Worm (Caenorhabditis elegans) whole organism, L3 larva: ENCODE results near the gene T26A5.8.

Experiments
- R02D3.7 ChIP-seq: fragments of 150-350 bp; optimal IDR thresholded peaks from 2 replicates; lab custom pipeline; 2014; ENCODE audit warnings: missing biosample characterization, missing genetic modification characterization
- ZK546.5 ChIP-seq: sonication (generic microtip); optimal IDR thresholded peaks from 2 replicates; lab custom pipeline; 2017; ENCODE audit warnings: missing biosample characterization, missing genetic modification characterization
- aly-2 ChIP-seq: fragments of 150-350 bp; optimal IDR thresholded peaks from 2 replicates; lab custom pipeline; 2014; ENCODE audit warnings: missing biosample characterization, missing genetic modification characterization
- ceh-16 ChIP-seq: sonication (generic microtip); optimal IDR thresholded peaks from 2 replicates; lab custom pipeline; 2017; ENCODE audit warnings: missing biosample characterization, missing genetic modification characterization
- ceh-82 ChIP-seq: fragments of 150-350 bp; optimal IDR thresholded peaks from 2 replicates; lab custom pipeline; 2014; ENCODE audit warnings: missing biosample characterization, missing genetic modification characterization
- ceh-9 ChIP-seq: sonication (generic microtip); optimal IDR thresholded peaks from 2 replicates; lab custom pipeline; 2018; ENCODE audit warnings: missing biosample characterization, missing genetic modification characterization
- daf-12 ChIP-seq: fragments of 150-350 bp; optimal IDR thresholded peaks from 2 replicates; lab custom pipeline; 2014; ENCODE audit warnings: missing biosample characterization, missing genetic modification reagents, missing genetic modification characterization
- egl-27 ChIP-seq: sonication (generic microtip); optimal IDR thresholded peaks from 4 replicates; lab custom pipeline; 2017; ENCODE audit warnings: missing biosample characterization, missing genetic modification reagents, missing genetic modification characterization
- egl-5 ChIP-seq: fragments of 150-350 bp; optimal IDR thresholded peaks from 2 replicates; lab custom pipeline; 2017; ENCODE audit warnings: missing biosample characterization, missing genetic modification reagents, missing genetic modification characterization, inconsistent platforms
- elt-1 ChIP-seq: fragments of 150-350 bp; optimal IDR thresholded peaks from 2 replicates; lab custom pipeline; 2014; ENCODE audit warnings: missing biosample characterization, missing genetic modification characterization
- eor-1 ChIP-seq, 2 experiments: fragments of 150-350 bp; optimal IDR thresholded peaks; 2 replicates each; lab custom pipeline; 2014 to 2018; ENCODE audit warnings: missing biosample characterization in 2 of 2, missing genetic modification characterization in 2 of 2
- fkh-10 ChIP-seq: sonication (generic microtip); optimal IDR thresholded peaks from 2 replicates; lab custom pipeline; 2017; ENCODE audit warnings: missing biosample characterization, missing genetic modification reagents, missing genetic modification characterization
- fkh-2 ChIP-seq: fragments of 150-350 bp; optimal IDR thresholded peaks from 2 replicates; lab custom pipeline; 2014; ENCODE audit warnings: missing biosample characterization, missing genetic modification reagents, missing genetic modification characterization
- fos-1 ChIP-seq: fragments of 150-350 bp; optimal IDR thresholded peaks from 2 replicates; lab custom pipeline; 2014; ENCODE audit warnings: missing biosample characterization, missing genetic modification characterization
- hmg-11 ChIP-seq: sonication (generic microtip); optimal IDR thresholded peaks from 2 replicates; lab custom pipeline; 2016; ENCODE audit warnings: missing genetic modification characterization, missing compliant biosample characterization
- lin-15B ChIP-seq: fragments of 150-350 bp; optimal IDR thresholded peaks from 2 replicates; lab custom pipeline; 2014; ENCODE audit warnings: missing biosample characterization, missing genetic modification characterization
- lsy-12 ChIP-seq: sonication (generic microtip); optimal IDR thresholded peaks from 2 replicates; lab custom pipeline; 2016; ENCODE audit warnings: mild to moderate bottlenecking, missing genetic modification characterization, missing compliant biosample characterization
- mml-1 ChIP-seq: fragments of 150-350 bp; sonication (generic microtip); optimal IDR thresholded peaks from 3 replicates; lab custom pipeline; 2014; ENCODE audit warnings: missing biosample characterization, missing genetic modification characterization
- nfya-1 ChIP-seq: sonication (generic microtip); optimal IDR thresholded peaks from 2 replicates; lab custom pipeline; 2017; ENCODE audit warnings: missing genetic modification characterization, mild to moderate bottlenecking, missing compliant biosample characterization, antibody characterized with exemption, moderate library complexity; ENCODE audit not compliant: insufficient read depth
- nhr-11 ChIP-seq: fragments of 150-350 bp; optimal IDR thresholded peaks from 2 replicates; lab custom pipeline; 2014; ENCODE audit warnings: missing biosample characterization, missing genetic modification characterization
- nhr-12 ChIP-seq: fragments of 150-350 bp; optimal IDR thresholded peaks from 2 replicates; lab custom pipeline; 2014; ENCODE audit warnings: missing biosample characterization, missing genetic modification characterization
- nhr-23 ChIP-seq: fragments of 150-350 bp; optimal IDR thresholded peaks from 2 replicates; lab custom pipeline; 2014; ENCODE audit warnings: missing biosample characterization, missing genetic modification reagents, missing genetic modification characterization
- nhr-237 ChIP-seq: fragments of 150-350 bp; optimal IDR thresholded peaks from 2 replicates; lab custom pipeline; 2014; ENCODE audit warnings: missing biosample characterization, missing genetic modification characterization
- nhr-28 ChIP-seq: fragments of 150-350 bp; optimal IDR thresholded peaks from 2 replicates; lab custom pipeline; 2014; ENCODE audit warnings: missing biosample characterization, missing genetic modification characterization
- nhr-67 ChIP-seq: fragments of 150-350 bp; optimal IDR thresholded peaks from 2 replicates; lab custom pipeline; 2014; ENCODE audit warnings: missing biosample characterization, missing genetic modification characterization
- nhr-76 ChIP-seq: fragments of 150-350 bp; sonication (generic microtip); optimal IDR thresholded peaks from 5 replicates; lab custom pipeline; 2014; ENCODE audit warnings: missing biosample characterization, missing genetic modification characterization
- nhr-77 ChIP-seq: fragments of 150-350 bp; optimal IDR thresholded peaks from 2 replicates; lab custom pipeline; 2014; ENCODE audit warnings: missing biosample characterization, missing genetic modification characterization
- pha-4 ChIP-seq: fragments of 150-350 bp; optimal IDR thresholded peaks from 2 replicates; lab custom pipeline; 2014; ENCODE audit warnings: missing biosample characterization, missing genetic modification reagents, missing genetic modification characterization
- pqm-1 ChIP-seq: fragments of 150-350 bp; optimal IDR thresholded peaks from 2 replicates; lab custom pipeline; 2017; ENCODE audit warnings: missing biosample characterization, missing genetic modification characterization, inconsistent platforms
- sea-2 ChIP-seq: fragments of 150-350 bp; sonication (generic microtip); optimal IDR thresholded peaks from 4 replicates; lab custom pipeline; 2014; ENCODE audit warnings: missing biosample characterization, missing genetic modification reagents, missing genetic modification characterization
- skn-1 ChIP-seq: fragments of 150-350 bp; optimal IDR thresholded peaks from 2 replicates; lab custom pipeline; 2014; ENCODE audit warnings: missing biosample characterization, missing genetic modification characterization
- snpc-4 ChIP-seq: fragments of 150-350 bp; optimal IDR thresholded peaks from 2 replicates; lab custom pipeline; 2014; ENCODE audit warnings: missing biosample characterization, missing genetic modification characterization
- tbx-2 ChIP-seq: sonication (generic microtip); optimal IDR thresholded peaks from 2 replicates; lab custom pipeline; 2016; ENCODE audit warnings: mild to moderate bottlenecking, missing genetic modification characterization, missing compliant biosample characterization
- unc-39 ChIP-seq: sonication (generic microtip); optimal IDR thresholded peaks from 4 replicates; lab custom pipeline; 2017; ENCODE audit warnings: missing biosample characterization, missing genetic modification characterization
- unc-62 ChIP-seq: fragments of 150-350 bp; sonication (generic microtip); optimal IDR thresholded peaks from 4 replicates; lab custom pipeline; 2014; ENCODE audit warnings: missing biosample characterization, missing genetic modification reagents, missing genetic modification characterization
- zag-1 ChIP-seq: fragments of 150-350 bp; optimal IDR thresholded peaks from 2 replicates; lab custom pipeline; 2014; ENCODE audit warnings: missing biosample characterization, missing genetic modification characterization
- ztf-11 ChIP-seq: fragments of 150-350 bp; optimal IDR thresholded peaks from 2 replicates; lab custom pipeline; 2014; ENCODE audit warnings: missing biosample characterization, missing genetic modification characterization
- ztf-4 ChIP-seq: fragments of 150-350 bp; optimal IDR thresholded peaks from 2 replicates; lab custom pipeline; 2014; ENCODE audit warnings: missing biosample characterization, missing genetic modification characterization

T26A5.8 gene

DNA sequence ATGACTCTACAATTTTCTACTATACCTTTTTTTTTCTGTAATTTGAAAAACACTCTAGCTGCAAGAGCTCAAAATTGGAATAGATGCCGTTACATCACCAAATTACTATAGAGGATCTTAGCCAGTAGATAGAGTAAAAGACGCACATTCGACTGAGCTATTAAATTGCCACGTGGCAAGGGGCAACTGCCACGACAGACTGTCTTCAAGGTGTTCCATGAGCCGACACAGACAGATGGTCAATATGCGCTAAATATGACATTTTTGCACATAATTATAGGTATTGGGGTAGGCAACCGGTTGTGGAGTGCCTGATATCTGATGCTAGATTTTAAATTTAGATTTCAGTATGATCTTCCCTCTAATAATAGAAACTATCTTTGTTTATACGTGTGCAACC lies 16.8 kb upstream of the T26A5.8 start:
- no peak for TF ChIP-seq nhr-12 (tag; lab: Kevin White, UChicago)
- no peak for TF ChIP-seq hmg-11 (tag; lab: Kevin White, UChicago)
- TF ChIP-seq daf-12 (tag; lab: Kevin White, UChicago): no peak
- TF ChIP-seq egl-27 (tag; lab: Kevin White, UChicago): no peak
- no peak for TF ChIP-seq tbx-2 (tag; lab: Kevin White, UChicago)
- TF ChIP-seq snpc-4 (tag; lab: Kevin White, UChicago): no peak
- TF ChIP-seq eor-1 (tag; optimal IDR thresholded peaks at IDR 0.05; lab: Kevin White, UChicago): no peak
- no peak for TF ChIP-seq fkh-10
- TF ChIP-seq unc-62 (GFP tag; lab: Kevin White, UChicago): no peak
- TF ChIP-seq nhr-67 (tag; lab: Kevin White, UChicago): no peak
- TF ChIP-seq ZK546.5 (tag; lab: Kevin White, UChicago): no peak
- TF ChIP-seq sea-2 (GFP tag; lab: Kevin White, UChicago): no peak
- TF ChIP-seq ceh-9 (tag; lab: Kevin White, UChicago): no peak
- TF ChIP-seq nhr-11 (tag; lab: Kevin White, UChicago): no peak
- TF ChIP-seq, all 47 proteins: peak for 0

- TF ChIP-seq hmg-11 (tag; lab: Kevin White, UChicago) (no peak), tbx-2 (tag; lab: Kevin White, UChicago) (no peak)
These were observed 15.8 kb upstream of the T26A5.8 start, which contains the start of gene zip-8 for ce11 chrIII:6478256-6479004. TSS of gene zip-8 (plus strand) at chrIII:6478955.

ce11 chrIII:6476380-6476779 lies 13.7 kb upstream of the T26A5.8 start:
- TF ChIP-seq snpc-4 (tag; lab: Kevin White, UChicago) (no peak), fkh-2 (no peak), nfya-1 (tag; lab: Kevin White, UChicago) (no peak), nhr-76 (tag; lab: Kevin White, UChicago) (no peak), fos-1 (tag; lab: Kevin White, UChicago) (no peak), lin-15B (tag; lab: Kevin White, UChicago) (no peak), unc-39 (tag; lab: Kevin White, UChicago) (no peak), zag-1 (tag; lab: Kevin White, UChicago) (no peak), sea-2 (GFP tag; lab: Kevin White, UChicago) (no peak), ceh-9 (tag; lab: Kevin White, UChicago) (no peak), nhr-237 (tag; lab: Kevin White, UChicago) (no peak), ztf-4 (no peak), aly-2 (tag; lab: Kevin White, UChicago) (no peak), lsy-12 (tag; lab: Kevin White, UChicago) (no peak), egl-5 (tag; lab: Kevin White, UChicago) (no peak), egl-27 (tag; lab: Kevin White, UChicago) (no peak), ceh-16 (tag; lab: Kevin White, UChicago) (no peak)

- no peak for TF ChIP-seq mml-1 (tag; lab: Kevin White, UChicago)
- TF ChIP-seq nhr-23: no peak
- TF ChIP-seq ztf-11 (tag; lab: Kevin White, UChicago): no peak
- TF ChIP-seq ceh-82 (tag; lab: Kevin White, UChicago): no peak
- TF ChIP-seq nhr-76 (tag; lab: Kevin White, UChicago): no peak
- TF ChIP-seq lin-15B (tag; lab: Kevin White, UChicago): no peak
- TF ChIP-seq tbx-2 (tag; lab: Kevin White, UChicago): no peak
These were observed 8.8 kb upstream of the T26A5.8 start, which contains the start of gene wht-6 for ce11 chrIII:6471451-6471850. TSS of gene wht-6 (plus strand) at chrIII:6471751.

ce11 chrIII:6467005-6467404 lies 4.3 kb upstream of the T26A5.8 start, which contains the start of gene T26A5.2:
TSS of gene T26A5.2 (plus strand) at chrIII:6467305.
- TF ChIP-seq elt-1 (tag; lab: Kevin White, UChicago) (no peak), nfya-1 (tag; lab: Kevin White, UChicago) (no peak), R02D3.7 (tag; lab: Kevin White, UChicago) (no peak), ztf-11 (tag; lab: Kevin White, UChicago) (no peak), pqm-1 (tag; lab: Kevin White, UChicago) (no peak), pha-4 (tag; lab: Kevin White, UChicago) (no peak), ztf-4 (no peak), nhr-77 (tag; lab: Kevin White, UChicago) (no peak), daf-12 (tag; lab: Kevin White, UChicago) (no peak), lsy-12 (tag; lab: Kevin White, UChicago) (no peak), skn-1 (tag; lab: Kevin White, UChicago) (no peak), nhr-67 (tag; lab: Kevin White, UChicago) (no peak), nhr-28 (tag; lab: Kevin White, UChicago) (no peak), nhr-237 (tag; lab: Kevin White, UChicago) (no peak)
